Worm (Caenorhabditis elegans) whole organism, young adult: ENCODE data around the gene kvs-1.
A peak's percentile ranks its signal among the peaks of the same experiment; 100 is the strongest.

Experiments used
- B0035.1 ChIP-seq: sonication (generic microtip); optimal IDR thresholded peaks from 2 replicates; lab custom pipeline; 2016; ENCODE audit warnings: missing genetic modification characterization, mild to moderate bottlenecking, missing compliant biosample characterization, missing genotype, missing genetic modification reagents
- B0336.3 ChIP-seq: fragments of 200-800 bp; sonication (Bioruptor generic); IDR thresholded peaks from 2 replicates; pipeline ENCODE4 v1.3.6; 2022; ENCODE audit warnings: missing genetic modification characterization, missing compliant biosample characterization
- C06A6.2 ChIP-seq: fragments of 200-800 bp; sonication (Bioruptor generic); conservative IDR thresholded peaks from 2 replicates; pipeline ENCODE4 v1.3.6; 2022; ENCODE audit warnings: missing genetic modification characterization, missing compliant biosample characterization
- C17E4.6 ChIP-seq: fragments of 200-800 bp; sonication (Bioruptor generic); IDR thresholded peaks from 2 replicates; pipeline ENCODE4 v1.3.6; 2022; ENCODE audit warnings: missing genetic modification reagents, missing genetic modification characterization, missing compliant biosample characterization
- F33H1.4 ChIP-seq: fragments of 200-800 bp; sonication (Bioruptor generic); IDR thresholded peaks from 2 replicates; pipeline ENCODE4 v1.3.6; 2022; ENCODE audit warnings: missing genetic modification reagents, missing genetic modification characterization, missing compliant biosample characterization
- F52B5.7 ChIP-seq: sonication (generic microtip); optimal IDR thresholded peaks from 2 replicates; lab custom pipeline; 2016; ENCODE audit warnings: mild to moderate bottlenecking, missing genetic modification characterization, missing compliant biosample characterization
- F55B11.4 ChIP-seq: sonication (generic microtip); optimal IDR thresholded peaks from 2 replicates; lab custom pipeline; 2016; ENCODE audit warnings: missing compliant biosample characterization, missing genetic modification characterization, borderline replicate concordance; ENCODE audit not compliant: insufficient read depth
- F57C9.4 ChIP-seq: sonication (generic microtip); optimal IDR thresholded peaks from 2 replicates; lab custom pipeline; 2017; ENCODE audit warnings: mild to moderate bottlenecking, missing genetic modification characterization, missing compliant biosample characterization
- K11D2.4 ChIP-seq: fragments of 200-800 bp; sonication (Bioruptor generic); IDR thresholded peaks from 2 replicates; pipeline ENCODE4 v1.3.6; 2022; ENCODE audit warnings: missing genetic modification reagents, missing genetic modification characterization, missing compliant biosample characterization
- Y53G8AR.9 ChIP-seq: fragments of 200-800 bp; sonication (Bioruptor generic); conservative IDR thresholded peaks from 2 replicates; pipeline ENCODE4 v1.3.6; 2022; ENCODE audit warnings: missing genetic modification reagents, missing genetic modification characterization, missing compliant biosample characterization
- Y56A3A.18 ChIP-seq: fragments of 200-800 bp; sonication (Bioruptor generic); IDR thresholded peaks from 2 replicates; pipeline ENCODE4 v1.3.6; 2022; ENCODE audit warnings: missing genetic modification reagents, missing genetic modification characterization, missing compliant biosample characterization
- Y95B8A.8 ChIP-seq: fragments of 200-800 bp; sonication (Bioruptor generic); IDR thresholded peaks from 2 replicates; pipeline ENCODE4 v1.3.6; 2022; ENCODE audit warnings: missing genetic modification reagents, missing genetic modification characterization, missing compliant biosample characterization
- aptf-3 ChIP-seq: fragments of 200-800 bp; sonication (Bioruptor generic); IDR thresholded peaks from 2 replicates; pipeline ENCODE4 v1.3.6; 2022; ENCODE audit warnings: missing genetic modification characterization, missing compliant biosample characterization
- atf-7 ChIP-seq: sonication (generic microtip); optimal IDR thresholded peaks from 2 replicates; lab custom pipeline; 2017; ENCODE audit warnings: mild to moderate bottlenecking, missing genetic modification characterization, missing compliant biosample characterization
- athp-1 ChIP-seq: sonication (generic microtip); optimal IDR thresholded peaks from 2 replicates; lab custom pipeline; 2017; ENCODE audit warnings: mild to moderate bottlenecking, missing genetic modification characterization, missing compliant biosample characterization
- attf-3 ChIP-seq: fragments of 200-800 bp; sonication (Bioruptor generic); conservative IDR thresholded peaks from 2 replicates; pipeline ENCODE4 v1.3.6; 2022; ENCODE audit warnings: missing genetic modification reagents, missing genetic modification characterization, missing compliant biosample characterization
- attf-5 ChIP-seq: fragments of 200-800 bp; sonication (Bioruptor generic); optimal IDR thresholded peaks from 2 replicates; lab custom pipeline; 2018; ENCODE audit warnings: mild to moderate bottlenecking, missing genetic modification characterization, missing compliant biosample characterization
- ceh-100 ChIP-seq: fragments of 200-800 bp; sonication (Bioruptor generic); IDR thresholded peaks from 2 replicates; pipeline ENCODE4 v1.3.6; 2022; ENCODE audit warnings: missing genetic modification reagents, missing genetic modification characterization, missing compliant biosample characterization
- ceh-27 ChIP-seq: fragments of 200-800 bp; sonication (Bioruptor generic); optimal IDR thresholded peaks from 2 replicates; lab custom pipeline; 2018; ENCODE audit warnings: mild to moderate bottlenecking, missing genetic modification characterization, moderate library complexity, missing compliant biosample characterization
- ceh-79 ChIP-seq: sonication (generic microtip); optimal IDR thresholded peaks from 2 replicates; lab custom pipeline; 2017; ENCODE audit warnings: mild to moderate bottlenecking, missing genetic modification characterization, missing compliant biosample characterization
- egl-44 ChIP-seq: fragments of 200-800 bp; sonication (Bioruptor generic); IDR thresholded peaks from 2 replicates; pipeline ENCODE4 v1.3.6; 2022; ENCODE audit warnings: missing genetic modification reagents, missing genetic modification characterization, missing compliant biosample characterization
- egrh-3 ChIP-seq: fragments of 200-800 bp; sonication (Bioruptor generic); IDR thresholded peaks from 2 replicates; pipeline ENCODE4 v1.3.6; 2022; ENCODE audit warnings: missing genetic modification reagents, missing genetic modification characterization, missing compliant biosample characterization
- fkh-3 ChIP-seq: sonication (generic microtip); optimal IDR thresholded peaks from 2 replicates; lab custom pipeline; 2016; ENCODE audit warnings: mild to moderate bottlenecking, missing genetic modification characterization, missing compliant biosample characterization
- him-1 ChIP-seq: sonication (generic microtip); optimal IDR thresholded peaks from 2 replicates; lab custom pipeline; 2016; ENCODE audit warnings: missing genotype, missing genetic modification reagents, missing genetic modification characterization, missing compliant biosample characterization
- hmg-1.2 ChIP-seq: fragments of 200-800 bp; sonication (Bioruptor generic); IDR thresholded peaks from 2 replicates; pipeline ENCODE4 v1.3.6; 2022; ENCODE audit warnings: missing genetic modification reagents, missing genetic modification characterization, missing compliant biosample characterization
- lin-26 ChIP-seq: fragments of 200-800 bp; sonication (Bioruptor generic); IDR thresholded peaks from 2 replicates; pipeline ENCODE4 v1.3.6; 2022; ENCODE audit warnings: missing genetic modification reagents, missing genetic modification characterization, missing compliant biosample characterization
- madf-3 ChIP-seq: fragments of 200-800 bp; sonication (Bioruptor generic); IDR thresholded peaks from 2 replicates; pipeline ENCODE4 v1.3.6; 2022; ENCODE audit warnings: missing genetic modification reagents, missing genetic modification characterization, missing compliant biosample characterization
- mcd-1 ChIP-seq: fragments of 200-800 bp; sonication (Bioruptor generic); IDR thresholded peaks from 2 replicates; pipeline ENCODE4 v1.3.6; 2022; ENCODE audit warnings: missing genetic modification reagents, missing genetic modification characterization, missing compliant biosample characterization
- mel-28 ChIP-seq: sonication (generic microtip); optimal IDR thresholded peaks from 2 replicates; lab custom pipeline; 2016; ENCODE audit warnings: borderline replicate concordance, mild to moderate bottlenecking, missing genetic modification characterization, missing compliant biosample characterization
- mes-4 ChIP-seq: sonication (generic microtip); optimal IDR thresholded peaks from 2 replicates; lab custom pipeline; 2016; ENCODE audit warnings: missing genotype, missing genetic modification characterization, missing compliant biosample characterization
- nfya-1 ChIP-seq: sonication (generic microtip); optimal IDR thresholded peaks from 2 replicates; lab custom pipeline; 2017; ENCODE audit warnings: antibody characterized with exemption, missing compliant biosample characterization, missing genetic modification characterization, borderline replicate concordance; ENCODE audit not compliant: insufficient read depth
- nhr-120 ChIP-seq: fragments of 200-800 bp; sonication (Bioruptor generic); IDR thresholded peaks from 2 replicates; pipeline ENCODE4 v1.3.6; 2022; ENCODE audit warnings: missing genetic modification characterization, missing compliant biosample characterization
- pbrm-1 ChIP-seq: fragments of 200-800 bp; sonication (Bioruptor generic); IDR thresholded peaks from 2 replicates; pipeline ENCODE4 v1.3.6; 2022; ENCODE audit warnings: missing genetic modification reagents, missing genetic modification characterization, missing compliant biosample characterization
- rcor-1 ChIP-seq: fragments of 200-800 bp; sonication (Bioruptor generic); IDR thresholded peaks from 2 replicates; pipeline ENCODE4 v1.3.6; 2022; ENCODE audit warnings: missing genetic modification reagents, missing genetic modification characterization, missing compliant biosample characterization
- sdz-38 ChIP-seq: sonication (generic microtip); optimal IDR thresholded peaks from 2 replicates; lab custom pipeline; 2016; ENCODE audit warnings: missing genotype, missing genetic modification characterization, missing compliant biosample characterization
- snpc-1.3 ChIP-seq: sonication (generic microtip); optimal IDR thresholded peaks from 2 replicates; lab custom pipeline; 2017; ENCODE audit warnings: missing genetic modification characterization, mild to moderate bottlenecking, missing compliant biosample characterization, antibody characterized with exemption, moderate library complexity, missing genotype, missing genetic modification reagents; ENCODE audit not compliant: insufficient read depth
- snpc-3.4 ChIP-seq: sonication (generic microtip); optimal IDR thresholded peaks from 2 replicates; lab custom pipeline; 2017; ENCODE audit warnings: missing genetic modification characterization, mild to moderate bottlenecking, missing compliant biosample characterization, antibody characterized with exemption, moderate library complexity, missing genotype, missing genetic modification reagents
- sptf-2 ChIP-seq: fragments of 200-800 bp; sonication (Bioruptor generic); optimal IDR thresholded peaks from 2 replicates; lab custom pipeline; 2018; ENCODE audit warnings: mild to moderate bottlenecking, missing genetic modification characterization, missing compliant biosample characterization
- tbp1 ChIP-seq: fragments of 200-800 bp; sonication (Bioruptor generic); optimal IDR thresholded peaks from 2 replicates; lab custom pipeline; 2018; ENCODE audit warnings: mild to moderate bottlenecking, missing genetic modification characterization, missing compliant biosample characterization
- tlf-1 ChIP-seq: fragments of 200-800 bp; sonication (Bioruptor generic); optimal IDR thresholded peaks from 2 replicates; lab custom pipeline; 2018; ENCODE audit warnings: mild to moderate bottlenecking, missing genetic modification characterization, missing compliant biosample characterization

kvs-1 gene

DNA sequence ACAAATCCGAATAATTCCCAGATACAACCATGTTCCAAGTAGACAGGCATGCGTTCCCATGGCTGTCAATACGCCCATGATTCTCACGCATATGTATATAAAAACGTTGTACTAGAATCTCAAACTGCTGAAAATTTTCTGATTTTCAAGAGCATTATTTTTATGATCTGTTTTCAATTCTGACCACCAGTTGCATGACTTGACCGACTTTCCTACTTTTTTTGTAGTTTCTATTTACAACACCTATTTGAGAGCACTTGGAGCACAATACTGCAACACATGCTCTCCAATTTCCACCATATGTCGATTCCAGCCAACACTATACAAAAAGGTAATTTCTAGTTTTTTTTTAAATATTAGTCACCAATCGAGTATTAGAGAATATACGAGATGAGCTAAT, 37.0 kb upstream of the kvs-1 start, which contains the start of gene ref-2:
Gene ref-2 (plus strand): TSS at position 301 of the 400 bp plus-strand sequence.
- no peak for TF ChIP-seq sptf-2
- no peak for TF ChIP-seq sdz-38
- no peak for TF ChIP-seq pbrm-1 (GFP tag; lab: Robert Waterston, UW)
- no peak for TF ChIP-seq fkh-3
- no peak for TF ChIP-seq ceh-100 (GFP tag; lab: Robert Waterston, UW)
- TF ChIP-seq nhr-120 (GFP tag; lab: Robert Waterston, UW): no peak
- no peak for TF ChIP-seq madf-3 (GFP tag; lab: Robert Waterston, UW)
- TF ChIP-seq aptf-3 (GFP tag; lab: Robert Waterston, UW): no peak
- no peak for TF ChIP-seq snpc-1.3
- no peak for TF ChIP-seq Y53G8AR.9 (GFP tag; lab: Robert Waterston, UW)
- TF ChIP-seq mes-4 (tag; lab: Kevin White, UChicago): no peak
- no peak for TF ChIP-seq hmg-1.2 (GFP tag; lab: Robert Waterston, UW)
- TF ChIP-seq, all 124 proteins: peak for 0

DNA sequence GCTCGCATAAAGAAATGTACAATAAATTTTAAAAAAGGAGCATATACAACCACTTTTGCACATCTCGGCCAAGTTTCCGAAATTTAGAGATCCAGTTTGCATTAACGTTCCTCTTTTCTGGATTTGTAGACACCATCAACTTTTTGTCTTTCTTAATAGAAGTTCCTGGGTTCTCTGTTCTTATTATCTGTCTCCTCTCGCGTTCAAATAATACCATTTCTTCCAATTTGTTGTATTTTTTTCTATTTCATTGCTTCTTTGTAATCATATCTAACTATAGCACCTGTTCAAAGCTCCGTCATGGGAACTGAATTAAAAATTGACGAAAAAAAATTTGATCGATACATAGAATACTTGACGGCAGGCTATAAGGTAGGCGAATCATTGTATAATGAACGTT, 32.4 kb upstream of the kvs-1 start, which contains the start of gene K09F5.1:
Gene K09F5.1 (plus strand): TSS at position 301 of the 400 bp plus-strand sequence.
- TF ChIP-seq him-1 (tag; lab: Kevin White, UChicago) (no peak), mel-28 (no peak), ceh-79 (tag; lab: Kevin White, UChicago) (no peak), egrh-3 (GFP tag; lab: Robert Waterston, UW) (no peak), F57C9.4 (tag; lab: Kevin White, UChicago) (no peak), Y95B8A.8 (GFP tag; lab: Robert Waterston, UW) (no peak), K11D2.4 (GFP tag; lab: Robert Waterston, UW) (no peak), tbp1 (GFP tag; lab: Kevin White, UChicago) (no peak), ceh-100 (GFP tag; lab: Robert Waterston, UW) (no peak), tlf-1 (GFP tag; lab: Kevin White, UChicago) (no peak), C06A6.2 (GFP tag; lab: Robert Waterston, UW) (no peak), egl-44 (GFP tag; lab: Robert Waterston, UW) (no peak), ceh-27 (GFP tag; lab: Kevin White, UChicago) (no peak), mcd-1 (GFP tag; lab: Robert Waterston, UW) (no peak), F52B5.7 (no peak), F33H1.4 (GFP tag; lab: Robert Waterston, UW) (no peak), F55B11.4 (tag; lab: Kevin White, UChicago) (no peak), attf-3 (GFP tag; lab: Robert Waterston, UW) (no peak), nfya-1 (tag; lab: Kevin White, UChicago) (no peak)

DNA sequence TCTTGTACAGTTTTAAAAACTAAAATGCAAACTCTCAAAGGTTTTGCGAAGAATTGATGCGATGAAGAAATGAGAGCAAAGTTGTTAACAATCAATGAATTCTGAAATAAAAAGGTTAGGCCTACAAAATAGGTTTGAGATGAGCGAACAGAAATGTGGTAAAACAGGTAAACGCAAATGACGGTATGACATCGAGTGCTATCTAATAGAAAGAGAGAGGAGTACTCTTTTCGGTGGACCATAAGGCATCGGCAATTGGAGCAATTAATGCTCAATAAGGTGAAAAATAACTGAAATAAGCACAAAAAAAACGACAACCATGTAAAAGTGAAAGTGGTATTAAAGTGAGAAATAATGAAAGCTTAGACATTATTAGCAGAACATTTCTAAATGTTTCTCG, 29.2 kb upstream of the kvs-1 start, which contains the start of gene set-12:
Gene set-12 (minus strand): TSS at position 101 of the 400 bp plus-strand sequence.
- TF ChIP-seq athp-1 (tag; lab: Kevin White, UChicago): no peak
- TF ChIP-seq nfya-1 (tag; lab: Kevin White, UChicago): no peak
- TF ChIP-seq snpc-3.4 (tag; lab: Kevin White, UChicago): no peak
- TF ChIP-seq B0035.1 (tag; lab: Kevin White, UChicago): no peak
- no peak for TF ChIP-seq C17E4.6 (GFP tag; lab: Robert Waterston, UW)

DNA sequence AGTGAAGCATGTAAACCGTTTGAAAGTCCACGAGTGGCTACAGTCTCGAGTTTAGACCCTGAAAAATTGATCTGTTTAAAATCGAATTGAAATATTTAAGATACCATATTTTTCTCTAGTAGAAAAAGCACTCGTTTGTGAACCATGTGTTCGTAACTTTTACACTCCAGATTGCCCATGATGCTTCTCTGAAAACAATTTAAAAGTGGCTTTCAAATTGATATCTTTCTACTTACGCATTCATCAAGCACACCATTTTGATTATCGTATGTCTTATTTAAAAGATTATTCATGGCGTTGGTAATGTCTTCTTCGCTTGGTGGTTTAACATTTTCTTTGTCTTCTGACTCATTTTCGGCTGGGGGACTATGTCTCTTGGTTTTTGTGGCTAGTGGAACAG, 26.6 kb upstream of the kvs-1 start:
- TF ChIP-seq attf-5 (GFP tag; lab: Kevin White, UChicago) (no peak), B0336.3 (peak; percentile 60; the same call in 1 of the 2 replicates), rcor-1 (GFP tag; lab: Robert Waterston, UW) (no peak), atf-7 (peak; percentile 23), Y53G8AR.9 (GFP tag; lab: Robert Waterston, UW) (peak; percentile 24; the same call in 1 of the 2 replicates), attf-3 (GFP tag; lab: Robert Waterston, UW) (no peak), lin-26 (GFP tag; lab: Robert Waterston, UW) (0 out of 2 replicates have a peak, but pooled peaks have one; percentile 4), Y56A3A.18 (peak; percentile 82)
